Fruit fly (Drosophila melanogaster): ENCODE results near the gene CG13965.
A peak's percentile ranks its signal among the peaks of the same experiment; 100 is the strongest.

CG13965 gene

dm6 chr2L:19952221-19952620, 9.9 kb downstream of the CG13965 start:
- no peak for TF ChIP-seq CG8478 (optimal IDR thresholded peaks at IDR 0.05)
- no peak for TF ChIP-seq CTCF (optimal IDR thresholded peaks at IDR 0.05)

dm6 chr2L:19951543-19952163, 10.5 kb downstream of the CG13965 start:
- TF ChIP-seq CTCF (optimal IDR thresholded peaks at IDR 0.05) (no peak), CG8478 (optimal IDR thresholded peaks at IDR 0.05) (no peak)

- no peak for TF ChIP-seq CG8478 (optimal IDR thresholded peaks at IDR 0.05)
- no peak for TF ChIP-seq CTCF (optimal IDR thresholded peaks at IDR 0.05)
Measured at dm6 chr2L:19949600-19949999, 12.6 kb downstream of the CG13965 start.

dm6 chr2L:19947992-19948524, 14.1 kb downstream of the CG13965 start:
- no peak for TF ChIP-seq CG8478 (optimal IDR thresholded peaks at IDR 0.05)
- TF ChIP-seq CTCF (optimal IDR thresholded peaks at IDR 0.05), result no peak

- TF ChIP-seq CTCF (optimal IDR thresholded peaks at IDR 0.05) (no peak), CG8478 (optimal IDR thresholded peaks at IDR 0.05) (no peak)
Measured at dm6 chr2L:19944309-19945172, 17.6 kb downstream of the CG13965 start.

- peak in 1 of 2 experiments; percentile 2 for TF ChIP-seq CTCF (optimal IDR thresholded peaks at IDR 0.05)
- TF ChIP-seq CG8478 (optimal IDR thresholded peaks at IDR 0.05), result no peak
Measured at dm6 chr2L:19943112-19943511, 19.0 kb downstream of the CG13965 start.

- TF ChIP-seq CTCF (optimal IDR thresholded peaks at IDR 0.05) (no peak), CG8478 (optimal IDR thresholded peaks at IDR 0.05) (no peak)
Measured at dm6 chr2L:19942510-19942909, 19.6 kb downstream of the CG13965 start.

- no peak for TF ChIP-seq CTCF (optimal IDR thresholded peaks at IDR 0.05)
- TF ChIP-seq CG8478 (optimal IDR thresholded peaks at IDR 0.05), result no peak
Measured at dm6 chr2L:19941352-19941851, 20.8 kb downstream of the CG13965 start.

dm6 chr2L:19940036-19940435, 22.1 kb downstream of the CG13965 start:
- no peak for TF ChIP-seq CTCF (optimal IDR thresholded peaks at IDR 0.05)
- no peak for TF ChIP-seq CG8478 (optimal IDR thresholded peaks at IDR 0.05)

dm6 chr2L:19937804-19938461, 24.2 kb downstream of the CG13965 start:
- TF ChIP-seq CTCF (optimal IDR thresholded peaks at IDR 0.05), result no peak
- no peak for TF ChIP-seq CG8478 (optimal IDR thresholded peaks at IDR 0.05)

dm6 chr2L:19935085-19935846, 26.9 kb downstream of the CG13965 start:
- no peak for TF ChIP-seq CTCF (optimal IDR thresholded peaks at IDR 0.05)

- TF ChIP-seq CG8478 (optimal IDR thresholded peaks at IDR 0.05) (no peak), CTCF (optimal IDR thresholded peaks at IDR 0.05) (no peak)
Measured at dm6 chr2L:19932523-19932922, 29.6 kb downstream of the CG13965 start.

dm6 chr2L:19930102-19930501, 32.0 kb downstream of the CG13965 start:
- TF ChIP-seq CTCF (optimal IDR thresholded peaks at IDR 0.05) (no peak), CG8478 (optimal IDR thresholded peaks at IDR 0.05) (no peak)

- TF ChIP-seq CTCF (optimal IDR thresholded peaks at IDR 0.05) (no peak), CG8478 (optimal IDR thresholded peaks at IDR 0.05) (no peak)
Measured at dm6 chr2L:19923786-19924185, 38.4 kb downstream of the CG13965 start.

dm6 chr2L:19917860-19918259, 44.3 kb downstream of the CG13965 start:
- no peak for TF ChIP-seq CG8478 (optimal IDR thresholded peaks at IDR 0.05)
